Fruit fly (Drosophila melanogaster) whole organism, embryonic: ENCODE results near the gene CG14696.
A peak's percentile ranks its signal among the peaks of the same experiment; 100 is the strongest.

Experiments
- CG10543 ChIP-seq: fragments of 200-800 bp; sonication (Bioruptor generic); optimal IDR thresholded peaks from 3 replicates; lab custom pipeline; 2017; ENCODE audit warnings: missing biosample characterization, mild to moderate bottlenecking, missing genetic modification characterization, moderate library complexity
- CG13775 ChIP-seq: fragments of 200-800 bp; sonication (Bioruptor generic); optimal IDR thresholded peaks from 3 replicates; lab custom pipeline; 2017; ENCODE audit warnings: missing biosample characterization, mild to moderate bottlenecking, missing genetic modification characterization
- CG15011 ChIP-seq: fragments of 200-800 bp; sonication (Bioruptor generic); optimal IDR thresholded peaks from 3 replicates; lab custom pipeline; 2018; ENCODE audit warnings: missing biosample characterization, mild to moderate bottlenecking, missing genetic modification characterization
- CG17359 ChIP-seq: fragments of 200-800 bp; sonication (Bioruptor generic); optimal IDR thresholded peaks from 3 replicates; lab custom pipeline; 2018; ENCODE audit warnings: missing biosample characterization, mild to moderate bottlenecking, missing genetic modification characterization, moderate library complexity
- CG17612 ChIP-seq: fragments of 200-800 bp; sonication (Bioruptor generic); IDR thresholded peaks from 2 replicates; pipeline ENCODE4 v1.3.6; 2022; ENCODE audit warnings: missing biosample characterization, missing genetic modification characterization
- CG34376 ChIP-seq: fragments of 200-800 bp; sonication (Bioruptor generic); optimal IDR thresholded peaks from 2 replicates; lab custom pipeline; 2018; ENCODE audit warnings: missing biosample characterization, mild to moderate bottlenecking, missing genetic modification characterization
- CG7928 ChIP-seq: fragments of 200-800 bp; sonication (Bioruptor generic); optimal IDR thresholded peaks from 2 replicates; lab custom pipeline; 2017; ENCODE audit warnings: missing biosample characterization, mild to moderate bottlenecking, missing genetic modification characterization
- CG8281 ChIP-seq: fragments of 200-800 bp; sonication (Bioruptor generic); optimal IDR thresholded peaks from 2 replicates; lab custom pipeline; 2018; ENCODE audit warnings: missing biosample characterization, mild to moderate bottlenecking, missing genetic modification characterization, moderate library complexity
- CG8478 ChIP-seq: fragments of >200 bp; optimal IDR thresholded peaks from 2 replicates; lab custom pipeline; 2018
- E2f1 ChIP-seq: fragments of 200-800 bp; sonication (Bioruptor generic); IDR thresholded peaks from 2 replicates; pipeline ENCODE4 v1.3.6; 2022; ENCODE audit warnings: missing biosample characterization, missing genetic modification characterization
- Fer1 ChIP-seq: fragments of 200-800 bp; sonication (Bioruptor generic); optimal IDR thresholded peaks from 2 replicates; lab custom pipeline; 2017; ENCODE audit warnings: missing biosample characterization, mild to moderate bottlenecking, missing genetic modification characterization
- GATAe ChIP-seq: fragments of 200-800 bp; sonication (Bioruptor generic); conservative IDR thresholded peaks from 2 replicates; pipeline ENCODE4 v1.3.6; 2022; ENCODE audit warnings: missing biosample characterization, missing genetic modification characterization
- HLH54F ChIP-seq: fragments of 200-800 bp; sonication (Bioruptor generic); optimal IDR thresholded peaks from 3 replicates; lab custom pipeline; 2016; ENCODE audit warnings: missing biosample characterization, missing genetic modification characterization
- Hr3 ChIP-seq: fragments of 200-800 bp; sonication (Bioruptor generic); optimal IDR thresholded peaks from 3 replicates; lab custom pipeline; 2016; ENCODE audit warnings: missing biosample characterization, missing genetic modification characterization
- Hr78 ChIP-seq, 2 experiments: fragments of 200-800 bp in 1 of 2; fragments of >200 bp in 1 of 2; sonication (Bioruptor generic) in 1 of 2; optimal IDR thresholded peaks; 2 replicates each; lab custom pipeline; 2017 to 2019; ENCODE audit warnings: missing biosample characterization in 2 of 2, missing genetic modification characterization in 2 of 2, mild to moderate bottlenecking in 1 of 2, moderate library complexity in 1 of 2
- Nf-YC ChIP-seq: fragments of 200-800 bp; optimal IDR thresholded peaks from 3 replicates; lab custom pipeline; 2019; ENCODE audit warnings: missing biosample characterization, mild to moderate bottlenecking, missing genetic modification characterization, moderate library complexity
- Optix ChIP-seq: fragments of 200-800 bp; sonication (Bioruptor generic); IDR thresholded peaks from 3 replicates; pipeline ENCODE4 v1.3.6; 2022; ENCODE audit warnings: missing biosample characterization, missing genetic modification characterization
- Ravus ChIP-seq: fragments of 200-800 bp; sonication (Bioruptor generic); IDR thresholded peaks from 2 replicates; pipeline ENCODE4 v1.3.6; 2022; ENCODE audit warnings: missing biosample characterization, missing genetic modification characterization
- YL-1 ChIP-seq: fragments of 200-800 bp; sonication (Bioruptor generic); optimal IDR thresholded peaks from 3 replicates; lab custom pipeline; 2017; ENCODE audit warnings: missing biosample characterization, mild to moderate bottlenecking, missing genetic modification characterization
- ap ChIP-seq: fragments of 200-800 bp; sonication (Bioruptor generic); IDR thresholded peaks from 2 replicates; pipeline ENCODE4 v1.3.6; 2022; ENCODE audit warnings: missing biosample characterization, missing genetic modification characterization
- chinmo ChIP-seq: fragments of 200-800 bp; sonication (Bioruptor generic); IDR thresholded peaks from 4 replicates; pipeline ENCODE4 v1.3.6; 2022; ENCODE audit warnings: missing biosample characterization, missing genetic modification characterization; ENCODE audit not compliant: partially characterized antibody
- chn ChIP-seq: fragments of 200-800 bp; sonication (Bioruptor generic); optimal IDR thresholded peaks from 2 replicates; lab custom pipeline; 2016; ENCODE audit warnings: missing biosample characterization, missing genetic modification characterization
- cwo ChIP-seq: fragments of 200-800 bp; sonication (Bioruptor generic); optimal IDR thresholded peaks from 3 replicates; lab custom pipeline; 2017; ENCODE audit warnings: missing biosample characterization, missing genetic modification characterization, mild to moderate bottlenecking, moderate library complexity, missing genetic modification reagents
- grn ChIP-seq: fragments of 200-800 bp; sonication (Bioruptor generic); optimal IDR thresholded peaks from 3 replicates; lab custom pipeline; 2017; ENCODE audit warnings: missing biosample characterization, missing genetic modification characterization
- h ChIP-seq: fragments of >200 bp; optimal IDR thresholded peaks from 2 replicates; lab custom pipeline; 2017
- hkb ChIP-seq, 2 experiments: fragments of 200-800 bp in 1 of 2; fragments of >200 bp in 1 of 2; sonication (Bioruptor generic) in 1 of 2; IDR thresholded peaks in 1 of 2; optimal IDR thresholded peaks in 1 of 2; 2 replicates each; pipeline versions ENCODE4 v1.3.6 to Lab custom; 2017 to 2022; ENCODE audit warnings: missing biosample characterization in 1 of 2, missing genetic modification characterization in 1 of 2
- hth ChIP-seq: fragments of >200 bp; optimal IDR thresholded peaks from 2 replicates; lab custom pipeline; 2017; ENCODE audit warnings: inconsistent platforms
- pum ChIP-seq: fragments of 200-800 bp; sonication (Bioruptor generic); optimal IDR thresholded peaks from 2 replicates; lab custom pipeline; 2016; ENCODE audit warnings: missing biosample characterization, missing genetic modification characterization
- pzg ChIP-seq: fragments of 200-800 bp; sonication (Bioruptor generic); optimal IDR thresholded peaks from 3 replicates; lab custom pipeline; 2018; ENCODE audit warnings: missing biosample characterization, mild to moderate bottlenecking, missing genetic modification characterization, moderate library complexity
- ranshi ChIP-seq: fragments of 200-800 bp; sonication (Bioruptor generic); IDR thresholded peaks from 2 replicates; pipeline ENCODE4 v1.3.6; 2022; ENCODE audit warnings: missing biosample characterization, missing genetic modification characterization
- sens ChIP-seq: fragments of 200-800 bp; sonication (Bioruptor generic); peaks from one replicate; lab custom pipeline; 2016; ENCODE audit warnings: missing biosample characterization, missing genetic modification characterization
- sug ChIP-seq: fragments of 200-800 bp; optimal IDR thresholded peaks from 2 replicates; lab custom pipeline; 2019; ENCODE audit warnings: missing biosample characterization, mild to moderate bottlenecking, missing genetic modification characterization, moderate library complexity
- tna ChIP-seq: fragments of 200-800 bp; sonication (Bioruptor generic); IDR thresholded peaks from 2 replicates; pipeline ENCODE4 v1.3.6; 2022; ENCODE audit warnings: missing biosample characterization, missing genetic modification characterization; ENCODE audit not compliant: partially characterized antibody
- trem ChIP-seq: fragments of 200-800 bp; optimal IDR thresholded peaks from 3 replicates; lab custom pipeline; 2019; ENCODE audit warnings: missing biosample characterization, mild to moderate bottlenecking, missing genetic modification characterization, moderate library complexity
- zfh1 ChIP-seq: fragments of 200-800 bp; sonication (Bioruptor generic); IDR thresholded peaks from 3 replicates; pipeline ENCODE4 v1.3.6; 2022; ENCODE audit warnings: missing biosample characterization, missing genetic modification characterization

Gene CG14696

DNA sequence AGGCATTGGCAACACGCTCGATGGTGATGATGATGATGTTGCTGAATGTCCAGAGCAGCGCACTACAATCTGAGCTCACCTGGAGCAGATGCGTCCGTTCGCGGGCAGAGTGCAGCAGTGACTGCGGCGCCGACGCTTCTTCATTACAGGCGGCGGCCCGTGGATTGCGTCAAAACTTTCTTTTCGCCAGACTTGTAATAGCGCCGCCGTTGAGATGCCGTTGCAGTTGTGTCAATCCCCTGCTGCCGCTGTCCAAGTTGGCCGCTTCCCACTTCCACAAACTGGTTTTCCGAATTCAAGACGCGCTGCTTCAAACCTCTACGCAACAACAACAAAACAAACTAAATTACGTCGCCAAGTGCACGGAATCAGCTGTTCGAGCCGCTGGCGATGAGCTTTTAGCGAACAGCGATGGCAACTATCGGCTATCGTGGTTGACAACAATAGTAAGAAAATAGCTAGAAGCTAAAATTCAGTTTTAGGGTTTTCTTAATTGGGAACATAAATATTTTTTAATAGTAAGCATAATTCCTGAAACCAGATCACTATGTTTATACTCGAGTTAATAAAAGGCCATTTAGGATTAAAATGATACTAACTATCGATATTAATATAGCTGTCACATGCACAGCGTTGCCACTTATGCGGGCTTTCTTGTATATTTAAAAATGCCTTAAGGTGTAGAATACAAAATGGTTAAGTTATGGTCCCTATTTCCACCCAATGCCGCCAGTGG is 2.8 kb downstream of the CG14696 start, which contains the start of gene Tpc1 (continued):
- TF ChIP-seq HLH54F (GFP tag; lab: Kevin White, UChicago) (peak; percentile 62), pzg (GFP tag; lab: Kevin White, UChicago) (peak; percentile 69), Hr3 (GFP tag; lab: Kevin White, UChicago) (peak; percentile 23), CG17612 (GFP tag; lab: Robert Waterston, UW) (no peak), CG17359 (tag; lab: Kevin White, UChicago) (no peak), Optix (no peak), CG7928 (GFP tag; lab: Kevin White, UChicago) (no peak), E2f1 (GFP tag; lab: Robert Waterston, UW) (no peak), ranshi (no peak), tna (peak; percentile 22; the same call in 1 of the 2 replicates), h (no peak), chn (GFP tag; lab: Kevin White, UChicago) (peak; percentile 29), CG8281 (tag; lab: Kevin White, UChicago) (no peak), ap (GFP tag; lab: Robert Waterston, UW) (no peak), Nf-YC (tag; lab: Kevin White, UChicago) (peak; percentile 47), Ravus (GFP tag; lab: Robert Waterston, UW) (no peak), CG15011 (no peak), YL-1 (GFP tag; lab: Kevin White, UChicago) (peak; percentile 23)

DNA sequence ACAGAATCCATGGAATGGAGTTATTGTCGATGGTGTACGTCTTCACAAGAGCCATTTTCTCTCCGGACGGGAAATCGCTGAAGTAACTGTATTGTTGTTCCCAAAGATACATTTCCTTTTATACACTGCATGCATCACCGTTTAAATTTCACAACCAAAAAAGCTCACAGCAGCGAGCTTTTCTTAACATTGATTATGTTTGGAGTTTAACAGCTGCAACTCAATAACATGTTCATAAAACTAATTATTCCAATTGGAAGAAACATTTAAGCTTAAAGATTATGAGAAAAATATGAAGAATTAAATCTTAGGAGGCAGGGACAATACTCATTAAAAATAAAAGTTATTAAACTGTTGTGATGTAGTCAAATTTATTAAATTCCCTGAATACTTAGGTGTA is 5.6 kb downstream of the CG14696 start, which contains the start of gene CG14695:
TSS of gene CG14695 (minus strand) at position 101 of the 400 bp plus-strand sequence.
- no peak for TF ChIP-seq trem
- no peak for TF ChIP-seq hkb (optimal IDR thresholded peaks at IDR 0.05; lab: Kevin White, UChicago)
- peak; percentile 15; the same call in 1 of the 2 replicates for TF ChIP-seq hkb (GFP tag; IDR thresholded peaks at IDR 0.05; lab: Robert Waterston, UW)
- no peak for TF ChIP-seq hth (lab: Kevin White, UChicago)
- 0 out of 3 replicates have a peak, but pooled peaks have one; percentile 14 for TF ChIP-seq zfh1 (GFP tag; lab: Robert Waterston, UW)
- no peak for TF ChIP-seq GATAe (GFP tag; lab: Robert Waterston, UW)
- TF ChIP-seq chinmo (GFP tag; lab: Robert Waterston, UW): 0 out of 4 replicates have a peak, but pooled peaks have one; percentile 34
- TF ChIP-seq, all 482 proteins: peak for 3

DNA sequence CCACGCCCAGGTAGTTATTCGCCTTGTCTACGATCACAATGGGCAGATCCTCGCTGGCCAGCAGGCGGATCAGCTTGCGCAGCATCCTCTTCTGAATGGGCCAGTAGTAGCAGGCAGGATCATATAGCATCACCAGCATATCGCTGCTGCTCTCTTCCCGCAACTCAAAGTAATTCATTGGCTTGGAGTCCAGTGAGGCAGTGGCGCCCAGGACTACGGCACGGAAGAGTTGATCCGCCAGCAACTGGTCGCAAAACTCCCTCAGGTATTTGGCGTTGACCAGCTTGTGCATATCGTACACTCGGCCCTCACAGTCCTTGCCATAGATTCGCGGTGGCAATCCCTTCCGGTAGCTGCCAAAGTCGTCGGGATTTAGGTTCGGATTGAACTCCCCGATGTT is 6.2 kb downstream of the CG14696 start:
- peak; percentile 52 for TF ChIP-seq CG8478
- TF ChIP-seq ranshi: 0 out of 2 replicates have a peak, but pooled peaks have one; percentile 4
- TF ChIP-seq CG13775: no peak

DNA sequence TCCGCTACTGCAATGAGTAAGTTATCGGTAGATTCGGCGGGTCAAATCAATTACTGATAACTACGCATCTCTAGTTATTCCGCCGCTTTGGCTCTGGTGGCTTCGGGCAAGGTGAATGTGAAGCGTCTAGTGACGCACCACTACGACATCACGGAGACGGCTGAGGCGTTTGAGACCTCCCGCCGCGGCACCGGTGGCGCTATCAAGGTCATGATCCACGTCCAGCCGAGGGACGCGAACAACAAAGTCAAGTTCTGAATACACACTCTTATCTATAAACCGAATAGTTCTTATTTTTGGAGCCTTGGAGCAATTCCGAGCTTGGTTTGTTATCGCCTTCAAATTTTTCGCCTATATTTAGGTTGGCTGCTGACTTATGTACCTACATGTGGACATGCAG is 7.0 kb downstream of the CG14696 start:
- TF ChIP-seq CG10543 (GFP tag; lab: Kevin White, UChicago) (peak; percentile 0), Fer1 (GFP tag; lab: Kevin White, UChicago) (no peak), CG34376 (peak; percentile 68), sens (GFP tag; lab: Kevin White, UChicago) (peak; percentile 47), Hr78 (GFP tag; optimal IDR thresholded peaks at IDR 0.05; lab: Kevin White, UChicago) (peak in 1 of 2 experiments; percentile 27), cwo (GFP tag; lab: Kevin White, UChicago) (peak; percentile 27), grn (GFP tag; lab: Kevin White, UChicago) (peak; percentile 19), sug (tag; lab: Kevin White, UChicago) (peak; percentile 90), pum (GFP tag; lab: Kevin White, UChicago) (no peak)
